Fruit fly (Drosophila melanogaster): ENCODE results near the gene jvl.

DNA sequence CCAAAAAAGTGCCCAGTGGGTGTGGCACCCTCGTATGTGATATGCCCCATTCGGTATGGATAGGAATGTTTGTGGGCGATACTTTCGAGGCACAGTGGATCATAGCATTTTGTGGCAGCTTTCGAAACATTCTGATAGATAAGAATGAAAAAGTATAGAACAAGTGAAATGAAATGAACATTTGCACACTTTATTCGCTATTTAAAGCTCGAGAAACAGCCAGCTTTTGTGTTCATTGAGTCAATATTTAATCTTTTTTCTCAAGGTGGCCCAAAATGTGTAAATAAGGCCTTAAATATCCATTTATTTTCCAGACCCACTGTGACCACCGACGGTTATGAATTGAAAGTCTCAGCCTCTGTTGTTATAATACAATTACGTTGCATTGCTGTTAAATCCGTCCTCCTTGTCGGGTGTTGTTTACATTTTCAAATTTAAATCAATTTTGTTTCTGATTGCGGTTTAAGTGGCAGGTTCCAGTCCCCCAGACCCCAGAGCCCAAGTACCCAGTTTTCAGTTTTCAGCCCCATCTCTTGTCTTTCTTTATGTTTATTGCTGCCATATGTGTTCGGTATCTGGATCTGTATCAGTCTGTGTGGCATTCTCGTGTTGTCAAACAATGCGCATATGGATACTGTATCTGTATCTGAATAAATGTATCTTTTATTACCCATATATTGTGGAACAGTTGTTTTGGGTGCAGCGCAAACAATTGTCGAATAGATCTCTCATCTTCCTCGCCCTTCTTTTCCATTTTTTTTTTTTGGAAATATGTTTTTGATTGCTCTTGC is 3.2 kb downstream of the jvl start:
- TF ChIP-seq CG8478 (optimal IDR thresholded peaks at IDR 0.05) (no peak), EcR (GFP tag; optimal IDR thresholded peaks at IDR 0.05) (no peak), usp (GFP tag; optimal IDR thresholded peaks at IDR 0.05) (no peak), pan (optimal IDR thresholded peaks at IDR 0.05) (no peak)

Data from whole organism.